Worm (Caenorhabditis elegans) whole organism, midembryonic: Measurements from ENCODE around the gene srz-60.

Experiments
- T22C8.4 ChIP-seq: fragments of 200-800 bp; sonication (Bioruptor generic); IDR thresholded peaks from 2 replicates; pipeline ENCODE4 v1.3.6; 2022; ENCODE audit warnings: missing genetic modification characterization, missing compliant biosample characterization
- cog-1 ChIP-seq: sonication (generic microtip); optimal IDR thresholded peaks from 2 replicates; lab custom pipeline; 2016; ENCODE audit warnings: missing genetic modification characterization, missing compliant biosample characterization
- flt-1 ChIP-seq: fragments of 200-800 bp; sonication (Bioruptor generic); IDR thresholded peaks from 2 replicates; pipeline ENCODE4 v1.3.6; 2022; ENCODE audit warnings: missing genetic modification characterization, missing compliant biosample characterization
- klf-2 ChIP-seq: fragments of 200-800 bp; sonication (Bioruptor generic); conservative IDR thresholded peaks from 2 replicates; pipeline ENCODE4 v1.3.6; 2022; ENCODE audit warnings: missing genetic modification reagents, missing genetic modification characterization, missing compliant biosample characterization
- med-1 ChIP-seq: sonication (generic microtip); optimal IDR thresholded peaks from 2 replicates; lab custom pipeline; 2017; ENCODE audit warnings: missing genetic modification characterization, mild to moderate bottlenecking, missing compliant biosample characterization, antibody characterized with exemption, missing genetic modification reagents; ENCODE audit not compliant: insufficient read depth
- ref-1 ChIP-seq: fragments of 200-800 bp; sonication (Bioruptor generic); conservative IDR thresholded peaks from 2 replicates; pipeline ENCODE4 v1.3.6; 2022; ENCODE audit warnings: missing genetic modification reagents, missing genetic modification characterization, missing compliant biosample characterization
- tab-1 ChIP-seq: fragments of 200-800 bp; sonication (Bioruptor generic); IDR thresholded peaks from 2 replicates; pipeline ENCODE4 v1.3.6; 2022; ENCODE audit warnings: missing genetic modification characterization, missing compliant biosample characterization
- ztf-23 ChIP-seq: fragments of 200-800 bp; sonication (Bioruptor generic); IDR thresholded peaks from 2 replicates; pipeline ENCODE4 v1.3.6; 2022; ENCODE audit warnings: missing genetic modification reagents, missing genetic modification characterization, missing compliant biosample characterization
- ztf-29 ChIP-seq: fragments of 200-800 bp; sonication (Bioruptor generic); IDR thresholded peaks from 2 replicates; pipeline ENCODE4 v1.3.6; 2022; ENCODE audit warnings: missing genetic modification reagents, missing genetic modification characterization, missing compliant biosample characterization

Gene srz-60

DNA sequence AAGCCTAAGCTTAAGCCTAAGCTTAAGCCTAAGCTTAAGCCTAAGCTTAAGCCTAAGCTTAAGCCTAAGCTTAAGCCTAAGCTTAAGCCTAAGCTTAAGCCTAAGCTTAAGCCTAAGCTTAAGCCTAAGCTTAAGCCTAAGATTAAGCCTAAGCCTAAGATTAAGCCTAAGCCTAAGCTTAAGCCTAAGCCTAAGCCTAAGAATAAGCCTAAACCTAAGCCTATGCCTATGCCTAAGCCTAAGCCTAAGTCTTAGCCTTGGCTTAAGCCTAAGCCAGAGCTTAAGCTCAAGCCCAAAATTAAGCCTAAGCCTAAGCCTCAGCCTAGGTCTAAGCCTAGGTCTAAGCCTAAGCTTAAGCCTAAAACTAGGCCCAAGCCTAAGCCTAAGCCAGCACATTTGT lies 26.7 kb downstream of the srz-60 start:
- peak; percentile 75; the same call in 1 of the 2 replicates for TF ChIP-seq ztf-29 (GFP tag; lab: Robert Waterston, UW)

DNA sequence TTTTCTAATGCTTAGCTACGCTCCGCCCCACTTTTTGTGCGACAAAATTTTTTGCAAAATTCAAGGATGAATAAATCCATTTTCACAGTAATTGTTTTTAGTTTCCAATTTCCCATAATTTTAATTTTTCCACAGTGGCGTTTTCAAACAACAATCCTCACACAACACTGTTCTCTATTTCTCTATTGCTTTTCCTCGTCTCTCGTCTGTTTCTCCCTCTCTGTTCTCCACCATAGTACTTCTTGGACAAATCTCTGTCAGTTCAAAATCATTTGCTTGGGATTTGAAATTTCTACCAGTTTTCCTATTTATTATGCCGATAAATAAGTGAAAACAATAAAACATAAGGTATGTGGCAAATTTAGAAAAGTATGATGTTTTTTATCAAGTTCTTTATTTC lies 34.6 kb downstream of the srz-60 start, which contains the start of gene F58E2.4:
Gene F58E2.4 (plus strand): TSS at position 134 of the 400 bp plus-strand sequence.
- no peak for TF ChIP-seq klf-2 (GFP tag; lab: Robert Waterston, UW)
- no peak for TF ChIP-seq tab-1 (GFP tag; lab: Robert Waterston, UW)
- no peak for TF ChIP-seq med-1 (GFP tag; lab: Kevin White, UChicago)
- no peak for TF ChIP-seq T22C8.4
- TF ChIP-seq ztf-29 (GFP tag; lab: Robert Waterston, UW): no peak
- TF ChIP-seq flt-1 (GFP tag; lab: Robert Waterston, UW): no peak
- TF ChIP-seq ref-1: no peak
- TF ChIP-seq cog-1 (tag; lab: Kevin White, UChicago): no peak
- TF ChIP-seq ztf-23 (GFP tag; lab: Robert Waterston, UW): no peak

DNA sequence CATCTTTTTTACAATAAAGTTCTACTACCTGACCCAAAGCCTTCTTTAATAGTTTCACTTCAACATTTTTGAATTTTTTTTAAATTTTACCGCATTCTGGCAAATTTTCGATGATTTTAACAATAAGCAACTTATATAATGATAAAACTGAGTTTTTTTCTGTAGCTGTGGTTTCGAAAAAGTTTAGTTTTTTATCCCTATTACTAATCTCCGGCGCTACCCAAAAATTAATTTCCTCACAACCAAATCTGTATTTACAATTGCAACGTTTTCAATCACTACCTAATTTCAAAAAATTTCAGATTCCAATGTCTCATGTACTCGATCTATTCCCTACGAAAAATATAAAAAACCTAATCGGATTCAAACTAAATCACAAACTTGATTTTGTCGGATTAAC lies 38.4 kb downstream of the srz-60 start, which contains the start of gene F58E2.3:
Gene F58E2.3 (plus strand): TSS at position 301 of the 400 bp plus-strand sequence.
- TF ChIP-seq klf-2 (GFP tag; lab: Robert Waterston, UW): no peak
- TF ChIP-seq med-1 (GFP tag; lab: Kevin White, UChicago): no peak
- TF ChIP-seq ztf-29 (GFP tag; lab: Robert Waterston, UW): no peak
- no peak for TF ChIP-seq flt-1 (GFP tag; lab: Robert Waterston, UW)
- no peak for TF ChIP-seq T22C8.4
- TF ChIP-seq ref-1: no peak
- no peak for TF ChIP-seq cog-1 (tag; lab: Kevin White, UChicago)
- TF ChIP-seq ztf-23 (GFP tag; lab: Robert Waterston, UW): no peak

- TF ChIP-seq ztf-29 (GFP tag; lab: Robert Waterston, UW): no peak
These were observed 39.1 kb downstream of the srz-60 start for ce11 chrIV:3467751-3468150.

ce11 chrIV:3469742-3470141 lies 41.0 kb downstream of the srz-60 start, which contains the start of gene F58E2.2:
Gene F58E2.2 (plus strand): TSS chrIV:3470042.
- TF ChIP-seq klf-2 (GFP tag; lab: Robert Waterston, UW): no peak
- TF ChIP-seq ztf-23 (GFP tag; lab: Robert Waterston, UW): no peak
- TF ChIP-seq flt-1 (GFP tag; lab: Robert Waterston, UW): no peak
- no peak for TF ChIP-seq cog-1 (tag; lab: Kevin White, UChicago)
- no peak for TF ChIP-seq ztf-29 (GFP tag; lab: Robert Waterston, UW)
- TF ChIP-seq tab-1 (GFP tag; lab: Robert Waterston, UW): no peak
- TF ChIP-seq T22C8.4: no peak
- no peak for TF ChIP-seq ref-1
- TF ChIP-seq med-1 (GFP tag; lab: Kevin White, UChicago): no peak

DNA sequence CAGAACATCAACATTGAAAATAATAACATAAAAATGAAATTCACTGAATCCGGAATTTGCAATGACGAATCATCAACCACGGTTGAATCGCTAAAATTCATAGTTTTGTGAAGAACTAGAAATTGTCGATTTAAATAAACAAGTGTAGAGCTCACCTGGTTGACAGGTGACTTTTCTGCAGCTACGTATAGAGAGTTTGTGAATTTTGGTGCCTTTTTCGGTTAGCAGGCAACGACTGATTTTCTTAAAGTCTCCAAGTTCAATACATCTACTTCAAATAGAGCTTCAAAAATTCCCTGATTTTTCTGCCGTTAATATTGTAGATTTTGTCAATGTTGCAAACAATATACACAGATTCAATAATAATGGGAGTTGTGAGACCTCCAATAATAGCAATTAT lies 48.4 kb downstream of the srz-60 start, which contains the start of gene srz-69:
Gene srz-69 (minus strand): TSS at position 101 of the 400 bp plus-strand sequence.
- no peak for TF ChIP-seq flt-1 (GFP tag; lab: Robert Waterston, UW)
- no peak for TF ChIP-seq T22C8.4
- TF ChIP-seq med-1 (GFP tag; lab: Kevin White, UChicago): no peak
- TF ChIP-seq ref-1: no peak
- TF ChIP-seq klf-2 (GFP tag; lab: Robert Waterston, UW): no peak
- no peak for TF ChIP-seq tab-1 (GFP tag; lab: Robert Waterston, UW)
- no peak for TF ChIP-seq ztf-23 (GFP tag; lab: Robert Waterston, UW)
- TF ChIP-seq cog-1 (tag; lab: Kevin White, UChicago): no peak
- no peak for TF ChIP-seq ztf-29 (GFP tag; lab: Robert Waterston, UW)

DNA sequence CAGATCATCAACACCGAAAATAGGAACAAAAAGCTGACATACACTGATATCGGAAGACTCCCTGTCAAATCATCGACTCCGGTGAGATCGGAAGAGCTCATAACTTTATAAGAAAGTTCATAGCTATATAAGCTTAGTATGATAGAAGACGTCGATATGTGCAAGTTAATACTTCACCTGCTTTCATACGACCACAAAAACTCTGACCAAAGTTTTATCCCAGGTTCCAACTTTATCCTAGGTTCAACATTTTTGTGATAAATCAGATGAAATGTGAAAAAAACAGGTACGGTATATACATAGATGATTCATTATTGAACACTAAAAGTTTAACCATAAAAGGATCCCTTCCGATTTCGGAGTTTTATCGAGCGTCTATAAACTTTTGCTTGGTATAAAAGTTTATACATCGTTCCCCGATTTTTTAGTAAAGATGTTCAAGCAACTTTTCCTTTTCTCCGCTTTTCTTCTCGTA lies 50.2 kb downstream of the srz-60 start, which contains the start of the genes srz-70 and C09G12.5:
Gene srz-70 (minus strand): TSS at position 101 of the 475 bp plus-strand sequence.
Gene C09G12.5 (plus strand): TSS at position 425 of the 475 bp plus-strand sequence.
- TF ChIP-seq flt-1 (GFP tag; lab: Robert Waterston, UW) (no peak), T22C8.4 (no peak), med-1 (GFP tag; lab: Kevin White, UChicago) (no peak)
